Fruit fly (Drosophila melanogaster): ENCODE data around the gene CG8086.

CG8086 gene

dm6 chr2L:8277561-8278201 is 20.4 kb upstream of the CG8086 start (continued):
- peak in 1 of 3 experiments; percentile 98 for TF ChIP-seq Stat92E (GFP tag; optimal IDR thresholded peaks at IDR 0.05)
- peak; percentile 95 for TF ChIP-seq Dbx (GFP tag; IDR thresholded peaks at IDR 0.05)
- TF ChIP-seq dm (GFP tag; optimal IDR thresholded peaks at IDR 0.05), result peak; percentile 83
- 0 out of 4 replicates have a peak, but pooled peaks have one; percentile 51 for TF ChIP-seq chinmo (GFP tag; IDR thresholded peaks at IDR 0.05; ENCODE audit: partially characterized antibody)
- no peak for TF ChIP-seq Dp (GFP tag; optimal IDR thresholded peaks at IDR 0.05)
- peak; percentile 98 for TF ChIP-seq ATbp (GFP tag; optimal IDR thresholded peaks at IDR 0.05)
- TF ChIP-seq crc (GFP tag; optimal IDR thresholded peaks at IDR 0.05), result peak; percentile 83
- TF ChIP-seq Lim3 (GFP tag; IDR thresholded peaks at IDR 0.05), result peak; percentile 95
- peak; percentile 97 for TF ChIP-seq CG13296 (GFP tag; optimal IDR thresholded peaks at IDR 0.05)
- TF ChIP-seq unpg (GFP tag; optimal IDR thresholded peaks at IDR 0.05), result peak; percentile 99
- TF ChIP-seq CG13775 (GFP tag; optimal IDR thresholded peaks at IDR 0.05), result peak; percentile 97
- peak; percentile 94 for TF ChIP-seq Lhr (GFP tag; optimal IDR thresholded peaks at IDR 0.05)
- TF ChIP-seq CG16815 (GFP tag; optimal IDR thresholded peaks at IDR 0.05), result peak; percentile 96
- peak; percentile 96 for TF ChIP-seq CG11456 (GFP tag; IDR thresholded peaks at IDR 0.05)
- TF ChIP-seq CG18764 (GFP tag; optimal IDR thresholded peaks at IDR 0.05), result peak; percentile 96
- peak; percentile 95 for TF ChIP-seq CG6175 (GFP tag; IDR thresholded peaks at IDR 0.05)
- TF ChIP-seq CG34422 (GFP tag; IDR thresholded peaks at IDR 0.05), result peak; percentile 99
- peak; percentile 53 for TF ChIP-seq TFAM (GFP tag; optimal IDR thresholded peaks at IDR 0.05)
- no peak for TF ChIP-seq lov (optimal IDR thresholded peaks at IDR 0.05)
- TF ChIP-seq lov (GFP tag; IDR thresholded peaks at IDR 0.05), result peak; percentile 99
- peak; percentile 91 for TF ChIP-seq HLHmδ (GFP tag; optimal IDR thresholded peaks at IDR 0.05)
- peak; percentile 96 for TF ChIP-seq Meics (GFP tag; optimal IDR thresholded peaks at IDR 0.05)
- peak; percentile 43 for TF ChIP-seq pfk (GFP tag; optimal IDR thresholded peaks at IDR 0.05)
- TF ChIP-seq NFAT (GFP tag; IDR thresholded peaks at IDR 0.05), result peak; percentile 95
- TF ChIP-seq cas (GFP tag; IDR thresholded peaks at IDR 0.05), result peak; percentile 93
- peak; percentile 91 for TF ChIP-seq CG4328 (GFP tag; optimal IDR thresholded peaks at IDR 0.05)
- TF ChIP-seq CG14667 (GFP tag; IDR thresholded peaks at IDR 0.05), result peak; percentile 98; the same call in 1 of the 2 replicates
- TF ChIP-seq CG12071 (GFP tag; optimal IDR thresholded peaks at IDR 0.05), result peak; percentile 88
- TF ChIP-seq lmd (GFP tag; IDR thresholded peaks at IDR 0.05), result peak; percentile 98
- TF ChIP-seq Mrtf (GFP tag; IDR thresholded peaks at IDR 0.05), result peak; percentile 96
- peak; percentile 90 for TF ChIP-seq Gug (GFP tag; IDR thresholded peaks at IDR 0.05)
- TF ChIP-seq her (GFP tag; optimal IDR thresholded peaks at IDR 0.05), result peak; percentile 34
- TF ChIP-seq sim (GFP tag; IDR thresholded peaks at IDR 0.05), result peak; percentile 99
- TF ChIP-seq CG15696 (tag; optimal IDR thresholded peaks at IDR 0.05), result peak; percentile 98
- TF ChIP-seq Scr (GFP tag; IDR thresholded peaks at IDR 0.05; ENCODE audit: partially characterized antibody), result no peak
- TF ChIP-seq trh (GFP tag; optimal IDR thresholded peaks at IDR 0.05), result peak; percentile 98
- peak; percentile 61 for TF ChIP-seq bigmax (GFP tag; optimal IDR thresholded peaks at IDR 0.05)
- TF ChIP-seq luna (GFP tag; optimal IDR thresholded peaks at IDR 0.05), result no peak
- peak; percentile 91 for TF ChIP-seq CG8089 (GFP tag; optimal IDR thresholded peaks at IDR 0.05)
- peak; percentile 97 for TF ChIP-seq CG5245 (GFP tag; optimal IDR thresholded peaks at IDR 0.05)
- TF ChIP-seq CG9437 (GFP tag; optimal IDR thresholded peaks at IDR 0.05), result peak; percentile 93
- TF ChIP-seq Dad (GFP tag; optimal IDR thresholded peaks at IDR 0.05), result peak; percentile 89
- TF ChIP-seq CG4730 (GFP tag; IDR thresholded peaks at IDR 0.05), result peak; percentile 98
- peak; percentile 98 for TF ChIP-seq H15 (GFP tag; IDR thresholded peaks at IDR 0.05)
- no peak for TF ChIP-seq CG8478 (optimal IDR thresholded peaks at IDR 0.05)
- peak; percentile 99 for TF ChIP-seq croc (GFP tag; conservative IDR thresholded peaks at IDR 0.05)
- TF ChIP-seq CG1602 (GFP tag; optimal IDR thresholded peaks at IDR 0.05), result peak; percentile 99
- TF ChIP-seq ftz-f1 (GFP tag; optimal IDR thresholded peaks at IDR 0.05), result peak; percentile 73
- TF ChIP-seq Rfx (GFP tag; IDR thresholded peaks at IDR 0.05), result peak; percentile 97
- peak; percentile 84 for TF ChIP-seq CG17912 (GFP tag; optimal IDR thresholded peaks at IDR 0.05)
- peak; percentile 97 for TF ChIP-seq CG18599 (GFP tag; optimal IDR thresholded peaks at IDR 0.05)

All from whole organism, embryonic.